Worm (Caenorhabditis elegans): Measurements from ENCODE around the gene chup-1.

ce11 chrX:8799925-8800324 lies 8.0 kb downstream of the chup-1 start:
- no peak for TF ChIP-seq nhr-43 (tag; optimal IDR thresholded peaks at IDR 0.05; ENCODE audit: poor library complexity, severe bottlenecking)
- TF ChIP-seq nhr-237 (tag; optimal IDR thresholded peaks at IDR 0.05): no peak
